Worm (Caenorhabditis elegans): ENCODE measurements around the gene srw-123.

DNA sequence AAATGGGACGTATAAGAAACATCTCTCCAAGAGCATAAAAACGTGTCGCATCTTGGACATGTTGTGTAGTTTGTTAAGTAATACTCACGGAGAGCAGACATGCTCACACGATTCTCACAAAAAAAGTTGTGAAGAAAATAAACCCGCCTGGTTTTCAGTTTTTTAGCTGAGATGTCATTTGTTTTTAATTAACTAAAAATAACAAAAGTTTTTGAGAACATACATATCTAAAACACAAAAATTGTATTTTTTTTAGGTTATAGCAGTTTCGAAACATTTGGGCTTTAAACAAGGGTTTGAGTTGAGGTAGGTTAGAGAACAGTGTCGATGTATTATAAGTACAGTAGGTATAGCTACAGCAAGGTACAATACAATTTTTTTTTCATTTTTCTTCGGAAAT, 10.4 kb downstream of the srw-123 start, which contains the start of gene srh-88:
- TF ChIP-seq ama-1 (optimal IDR thresholded peaks at IDR 0.05): no peak
- TF ChIP-seq elt-3 (tag; optimal IDR thresholded peaks at IDR 0.05): no peak

Data from whole organism, L1 larva.